Worm (Caenorhabditis elegans): ENCODE data around the gene Y49F6B.13.
A peak's percentile ranks its signal among the peaks of the same experiment; 100 is the strongest.

The Y49F6B.13 gene

ce11 chrII:3439244-3439698, 32.2 kb downstream of the Y49F6B.13 start:
- TF ChIP-seq nhr-84 (tag; optimal IDR thresholded peaks at IDR 0.05) (no peak), sox-4 (tag; optimal IDR thresholded peaks at IDR 0.05) (no peak), ceh-82 (tag; optimal IDR thresholded peaks at IDR 0.05) (peak in 1 of 3 experiments; percentile 3), lin-13 (GFP tag; optimal IDR thresholded peaks at IDR 0.05) (no peak), fkh-10 (GFP tag; optimal IDR thresholded peaks at IDR 0.05) (no peak), lin-35 (GFP tag; optimal IDR thresholded peaks at IDR 0.05) (peak in 1 of 2 experiments; percentile 54), ceh-63 (GFP tag; optimal IDR thresholded peaks at IDR 0.05) (no peak), nhr-237 (tag; optimal IDR thresholded peaks at IDR 0.05) (no peak), unc-30 (tag; optimal IDR thresholded peaks at IDR 0.05) (no peak), nhr-77 (tag; optimal IDR thresholded peaks at IDR 0.05) (no peak), vab-15 (tag; optimal IDR thresholded peaks at IDR 0.05) (no peak), fos-1 (tag; optimal IDR thresholded peaks at IDR 0.05) (no peak), ces-1 (GFP tag; optimal IDR thresholded peaks at IDR 0.05) (no peak), egl-27 (tag; optimal IDR thresholded peaks at IDR 0.05) (no peak), zip-4 (GFP tag; optimal IDR thresholded peaks at IDR 0.05) (no peak), efl-3 (GFP tag; optimal IDR thresholded peaks at IDR 0.05) (no peak), C34B4.2 (tag; optimal IDR thresholded peaks at IDR 0.05) (no peak), pag-3 (tag; optimal IDR thresholded peaks at IDR 0.05; ENCODE audit: borderline replicate concordance, insufficient read depth) (no peak), hlh-4 (tag; optimal IDR thresholded peaks at IDR 0.05) (no peak), lin-39 (tag; optimal IDR thresholded peaks at IDR 0.05) (no peak), ama-1 (optimal IDR thresholded peaks at IDR 0.05) (no peak), pax-3 (tag; optimal IDR thresholded peaks at IDR 0.05) (no peak), ceh-90 (tag; optimal IDR thresholded peaks at IDR 0.05) (no peak), mep-1 (tag; optimal IDR thresholded peaks at IDR 0.05) (peak; percentile 16), fkh-4 (tag; optimal IDR thresholded peaks at IDR 0.05; ENCODE audit: borderline replicate concordance) (no peak), nhr-85 (tag) (peak; percentile 57), C04F5.9 (tag; optimal IDR thresholded peaks at IDR 0.05) (no peak), sptf-1 (tag; optimal IDR thresholded peaks at IDR 0.05) (no peak), elt-2 (tag; optimal IDR thresholded peaks at IDR 0.05) (peak; percentile 97), fkh-8 (tag; optimal IDR thresholded peaks at IDR 0.05) (no peak), zag-1 (tag; optimal IDR thresholded peaks at IDR 0.05) (no peak), unc-86 (tag; optimal IDR thresholded peaks at IDR 0.05) (no peak), mab-9 (GFP tag; IDR thresholded peaks at IDR 0.05) (no peak), ceh-88 (GFP tag; IDR thresholded peaks at IDR 0.05) (no peak), ets-5 (GFP tag; IDR thresholded peaks at IDR 0.05) (no peak), blmp-1 (tag; optimal IDR thresholded peaks at IDR 0.05) (peak; percentile 66), dsc-1 (tag; optimal IDR thresholded peaks at IDR 0.05) (no peak), nhr-71 (tag; optimal IDR thresholded peaks at IDR 0.05) (peak; percentile 60), egl-13 (tag; optimal IDR thresholded peaks at IDR 0.05) (no peak), lir-3 (tag; optimal IDR thresholded peaks at IDR 0.05; ENCODE audit: poor library complexity) (no peak), ztf-11 (tag; optimal IDR thresholded peaks at IDR 0.05) (no peak), xbp-1 (tag; optimal IDR thresholded peaks at IDR 0.05) (peak; percentile 4), dpl-1 (GFP tag; optimal IDR thresholded peaks at IDR 0.05) (peak in 1 of 3 experiments; percentile 3), ceh-8 (GFP tag; optimal IDR thresholded peaks at IDR 0.05) (no peak), lin-15B (tag; optimal IDR thresholded peaks at IDR 0.05) (no peak), lin-14 (GFP tag; optimal IDR thresholded peaks at IDR 0.05) (peak; percentile 60), rnt-1 (tag; optimal IDR thresholded peaks at IDR 0.05) (peak; percentile 51), jun-1 (tag; optimal IDR thresholded peaks at IDR 0.05) (peak; percentile 6), lsy-2 (tag; optimal IDR thresholded peaks at IDR 0.05) (no peak), unc-62 (GFP tag; optimal IDR thresholded peaks at IDR 0.05) (no peak), unc-130 (tag; optimal IDR thresholded peaks at IDR 0.05) (no peak), nhr-28 (tag; optimal IDR thresholded peaks at IDR 0.05) (no peak), nhr-47 (tag; optimal IDR thresholded peaks at IDR 0.05) (peak; percentile 64)

Data from whole organism, L1 larva.